Fruit fly (Drosophila melanogaster) whole organism, embryonic: ENCODE results near the gene CG34409.

ENCODE experiments used
- Ada2b ChIP-seq: fragments of 200-800 bp; sonication (Bioruptor generic); IDR thresholded peaks from 2 replicates; pipeline ENCODE4 v1.3.6; 2022; ENCODE audit warnings: missing biosample characterization, missing genetic modification characterization
- Asciz ChIP-seq: fragments of 200-800 bp; sonication (Bioruptor generic); optimal IDR thresholded peaks from 2 replicates; lab custom pipeline; 2017; ENCODE audit warnings: missing biosample characterization, mild to moderate bottlenecking, missing genetic modification characterization, missing genetic modification reagents
- CG11456 ChIP-seq: fragments of 200-800 bp; sonication (Bioruptor generic); IDR thresholded peaks from 3 replicates; pipeline ENCODE4 v1.3.6; 2022; ENCODE audit warnings: missing biosample characterization, missing genetic modification characterization
- CG12299 ChIP-seq: fragments of 200-800 bp; sonication (Bioruptor generic); optimal IDR thresholded peaks from 2 replicates; lab custom pipeline; 2018; ENCODE audit warnings: missing biosample characterization, mild to moderate bottlenecking, missing genetic modification characterization
- CG14014 ChIP-seq: fragments of 200-800 bp; sonication (Bioruptor generic); IDR thresholded peaks from 2 replicates; pipeline ENCODE4 v1.3.6; 2022; ENCODE audit warnings: missing biosample characterization, missing genetic modification characterization
- CG18599 ChIP-seq: fragments of 200-800 bp; sonication (Bioruptor generic); optimal IDR thresholded peaks from 3 replicates; lab custom pipeline; 2017; ENCODE audit warnings: missing biosample characterization, missing genetic modification characterization, mild to moderate bottlenecking, moderate library complexity, missing genetic modification reagents
- CG18619 ChIP-seq: fragments of 200-800 bp; sonication (Bioruptor generic); optimal IDR thresholded peaks from 3 replicates; lab custom pipeline; 2017; ENCODE audit warnings: missing biosample characterization, mild to moderate bottlenecking, missing genetic modification characterization
- CG2875 ChIP-seq: fragments of 200-800 bp; sonication (Bioruptor generic); optimal IDR thresholded peaks from 2 replicates; lab custom pipeline; 2017; ENCODE audit warnings: missing biosample characterization, mild to moderate bottlenecking, missing genetic modification characterization, missing genetic modification reagents
- CG32532 ChIP-seq: fragments of 200-800 bp; sonication (Bioruptor generic); IDR thresholded peaks from 2 replicates; pipeline ENCODE4 v1.3.6; 2022; ENCODE audit warnings: missing biosample characterization, missing genetic modification characterization
- CG3281 ChIP-seq: fragments of 200-800 bp; sonication (Bioruptor generic); optimal IDR thresholded peaks from 3 replicates; lab custom pipeline; 2017; ENCODE audit warnings: missing biosample characterization, mild to moderate bottlenecking, missing genetic modification characterization
- CG3407 ChIP-seq: fragments of 200-800 bp; sonication (Bioruptor generic); optimal IDR thresholded peaks from 2 replicates; lab custom pipeline; 2018; ENCODE audit warnings: missing biosample characterization, mild to moderate bottlenecking, missing genetic modification characterization
- CG43689 ChIP-seq: fragments of 200-800 bp; sonication (Bioruptor generic); IDR thresholded peaks from 2 replicates; pipeline ENCODE4 v1.3.6; 2022; ENCODE audit warnings: missing biosample characterization, missing genetic modification characterization
- CG6272 ChIP-seq: fragments of 200-800 bp; sonication (Bioruptor generic); IDR thresholded peaks from 2 replicates; pipeline ENCODE4 v1.3.6; 2022; ENCODE audit warnings: missing biosample characterization, missing genetic modification characterization
- CG8089 ChIP-seq: fragments of 200-800 bp; sonication (Bioruptor generic); optimal IDR thresholded peaks from 3 replicates; lab custom pipeline; 2016; ENCODE audit warnings: missing biosample characterization, missing genetic modification characterization
- CG9876 ChIP-seq: fragments of 200-800 bp; sonication (Bioruptor generic); optimal IDR thresholded peaks from 2 replicates; lab custom pipeline; 2016; ENCODE audit warnings: missing biosample characterization, missing genetic modification characterization
- CHES-1-like ChIP-seq: fragments of 200-800 bp; sonication (Bioruptor generic); optimal IDR thresholded peaks from 2 replicates; lab custom pipeline; 2016; ENCODE audit warnings: missing biosample characterization, missing genetic modification characterization
- Dad ChIP-seq: fragments of 200-800 bp; sonication (Bioruptor generic); optimal IDR thresholded peaks from 3 replicates; lab custom pipeline; 2016; ENCODE audit warnings: missing biosample characterization, missing genetic modification characterization
- Dfd ChIP-seq, 2 experiments: fragments of >200 bp; optimal IDR thresholded peaks; 2 replicates each; lab custom pipeline; 2017; ENCODE audit warnings: missing biosample characterization in 2 of 2, missing genetic modification characterization in 2 of 2
- Fer3 ChIP-seq: fragments of 200-800 bp; sonication (Bioruptor generic); optimal IDR thresholded peaks from 2 replicates; lab custom pipeline; 2018; ENCODE audit warnings: missing biosample characterization, mild to moderate bottlenecking, missing genetic modification characterization, moderate library complexity
- H2.0 ChIP-seq: fragments of 200-800 bp; sonication (Bioruptor generic); IDR thresholded peaks from 2 replicates; pipeline ENCODE4 v1.3.6; 2022; ENCODE audit warnings: missing biosample characterization, missing genetic modification characterization
- HLH3B ChIP-seq: fragments of 200-800 bp; sonication (Bioruptor generic); IDR thresholded peaks from 2 replicates; pipeline ENCODE4 v1.3.6; 2022; ENCODE audit warnings: missing biosample characterization, missing genetic modification characterization
- Hey ChIP-seq: fragments of 200-800 bp; sonication (Bioruptor generic); optimal IDR thresholded peaks from 3 replicates; lab custom pipeline; 2018; ENCODE audit warnings: missing biosample characterization, mild to moderate bottlenecking, missing genetic modification characterization
- Hmr ChIP-seq: fragments of 200-800 bp; sonication (Bioruptor generic); optimal IDR thresholded peaks from 3 replicates; lab custom pipeline; 2017; ENCODE audit warnings: mild to moderate bottlenecking, missing biosample characterization, missing genetic modification reagents, missing genetic modification characterization
- Myb ChIP-seq: fragments of 200-800 bp; sonication (Bioruptor generic); optimal IDR thresholded peaks from 2 replicates; lab custom pipeline; 2016; ENCODE audit warnings: missing biosample characterization, missing genetic modification characterization
- Oli ChIP-seq: fragments of 200-800 bp; sonication (Bioruptor generic); optimal IDR thresholded peaks from 2 replicates; lab custom pipeline; 2018; ENCODE audit warnings: missing biosample characterization, mild to moderate bottlenecking, missing genetic modification characterization, moderate library complexity
- Ssrp ChIP-seq: fragments of 200-800 bp; sonication (Bioruptor generic); optimal IDR thresholded peaks from 2 replicates; lab custom pipeline; 2018; ENCODE audit warnings: missing biosample characterization, mild to moderate bottlenecking, missing genetic modification characterization, moderate library complexity
- Xbp1 ChIP-seq: fragments of 200-800 bp; sonication (Bioruptor generic); optimal IDR thresholded peaks from 3 replicates; lab custom pipeline; 2016; ENCODE audit warnings: missing biosample characterization, mild to moderate bottlenecking, missing genetic modification characterization
- Xrp1 ChIP-seq: fragments of 200-800 bp; sonication (Bioruptor generic); IDR thresholded peaks from 2 replicates; pipeline ENCODE4 v1.3.6; 2022; ENCODE audit warnings: missing biosample characterization, missing genetic modification characterization
- ac ChIP-seq: fragments of 200-800 bp; sonication (Bioruptor generic); optimal IDR thresholded peaks from 3 replicates; lab custom pipeline; 2017; ENCODE audit warnings: missing biosample characterization, mild to moderate bottlenecking, missing genetic modification characterization
- caup ChIP-seq: fragments of 200-800 bp; sonication (Bioruptor generic); optimal IDR thresholded peaks from 3 replicates; lab custom pipeline; 2017; ENCODE audit warnings: missing biosample characterization, mild to moderate bottlenecking, missing genetic modification characterization, moderate library complexity; ENCODE audit not compliant: severe bottlenecking
- disco-r ChIP-seq: fragments of 200-800 bp; sonication (Bioruptor generic); optimal IDR thresholded peaks from 2 replicates; lab custom pipeline; 2016; ENCODE audit warnings: missing biosample characterization, missing genetic modification characterization
- en ChIP-seq: fragments of 200-800 bp; sonication (Bioruptor generic); optimal IDR thresholded peaks from 2 replicates; lab custom pipeline; 2016; ENCODE audit warnings: missing biosample characterization, missing genetic modification characterization
- fd64A ChIP-seq: fragments of 200-800 bp; sonication (Bioruptor generic); optimal IDR thresholded peaks from 3 replicates; lab custom pipeline; 2018; ENCODE audit warnings: missing biosample characterization, mild to moderate bottlenecking, missing genetic modification characterization
- gem ChIP-seq: fragments of 200-800 bp; sonication (Bioruptor generic); optimal IDR thresholded peaks from 2 replicates; lab custom pipeline; 2019; ENCODE audit warnings: missing biosample characterization, mild to moderate bottlenecking, missing genetic modification characterization, moderate library complexity
- gsb ChIP-seq: fragments of 200-800 bp; sonication (Bioruptor generic); IDR thresholded peaks from 2 replicates; pipeline ENCODE4 v1.3.6; 2022; ENCODE audit warnings: missing biosample characterization, missing genetic modification characterization
- gsb-n ChIP-seq: fragments of 200-800 bp; sonication (Bioruptor generic); optimal IDR thresholded peaks from 3 replicates; lab custom pipeline; 2018; ENCODE audit warnings: missing biosample characterization, mild to moderate bottlenecking, missing genetic modification characterization
- hth ChIP-seq: fragments of >200 bp; optimal IDR thresholded peaks from 2 replicates; lab custom pipeline; 2017; ENCODE audit warnings: inconsistent platforms
- lbe ChIP-seq: fragments of 200-800 bp; sonication (Bioruptor generic); optimal IDR thresholded peaks from 2 replicates; lab custom pipeline; 2016; ENCODE audit warnings: missing biosample characterization, mild to moderate bottlenecking, missing genetic modification characterization
- lov ChIP-seq, 2 experiments: fragments of 200-800 bp in 1 of 2; fragments of >200 bp in 1 of 2; sonication (Bioruptor generic) in 1 of 2; IDR thresholded peaks in 1 of 2; optimal IDR thresholded peaks in 1 of 2; 2 replicates in 1 of 2; 3 replicates in 1 of 2; pipeline versions ENCODE4 v1.3.6 to Lab custom; 2017 to 2022; ENCODE audit warnings: missing biosample characterization in 1 of 2, missing genetic modification characterization in 1 of 2
- maf-S ChIP-seq: fragments of 200-800 bp; sonication (Bioruptor generic); optimal IDR thresholded peaks from 2 replicates; lab custom pipeline; 2016; ENCODE audit warnings: missing biosample characterization, missing genetic modification characterization
- nmo ChIP-seq: fragments of 200-800 bp; sonication (Bioruptor generic); optimal IDR thresholded peaks from 2 replicates; lab custom pipeline; 2018; ENCODE audit warnings: missing biosample characterization, mild to moderate bottlenecking, missing genetic modification characterization, moderate library complexity
- pfk ChIP-seq: fragments of 200-800 bp; sonication (Bioruptor generic); optimal IDR thresholded peaks from 2 replicates; lab custom pipeline; 2018; ENCODE audit warnings: missing biosample characterization, mild to moderate bottlenecking, missing genetic modification characterization, moderate library complexity
- pho ChIP-seq: fragments of 200-800 bp; sonication (Bioruptor generic); optimal IDR thresholded peaks from 2 replicates; lab custom pipeline; 2016; ENCODE audit warnings: missing biosample characterization, missing genetic modification characterization
- repo ChIP-seq: fragments of 200-800 bp; sonication (Bioruptor generic); optimal IDR thresholded peaks from 2 replicates; lab custom pipeline; 2016; ENCODE audit warnings: missing biosample characterization, missing genetic modification characterization
- row ChIP-seq: fragments of 200-800 bp; sonication (Bioruptor generic); IDR thresholded peaks from 3 replicates; pipeline ENCODE4 v1.3.6; 2022; ENCODE audit warnings: missing biosample characterization, missing genetic modification characterization
- run ChIP-seq: fragments of 200-800 bp; sonication (Bioruptor generic); optimal IDR thresholded peaks from 3 replicates; lab custom pipeline; 2018; ENCODE audit warnings: missing biosample characterization, mild to moderate bottlenecking, missing genetic modification characterization
- trh ChIP-seq: fragments of 200-800 bp; sonication (Bioruptor generic); optimal IDR thresholded peaks from 2 replicates; lab custom pipeline; 2016; ENCODE audit warnings: missing biosample characterization, missing genetic modification characterization
- unpg ChIP-seq: fragments of 200-800 bp; sonication (Bioruptor generic); optimal IDR thresholded peaks from 3 replicates; lab custom pipeline; 2018; ENCODE audit warnings: missing biosample characterization, mild to moderate bottlenecking, missing genetic modification characterization, moderate library complexity
- usp ChIP-seq: fragments of >200 bp; optimal IDR thresholded peaks from 2 replicates; lab custom pipeline; 2017; ENCODE audit warnings: missing biosample characterization, missing genetic modification characterization
- wdn ChIP-seq: fragments of 200-800 bp; sonication (Bioruptor generic); IDR thresholded peaks from 2 replicates; pipeline ENCODE4 v1.3.6; 2022; ENCODE audit warnings: missing biosample characterization, missing genetic modification characterization
- z ChIP-seq: fragments of 200-800 bp; sonication (Bioruptor generic); IDR thresholded peaks from 3 replicates; pipeline ENCODE4 v1.3.6; 2022; ENCODE audit warnings: missing biosample characterization, missing genetic modification characterization
- zfh1 ChIP-seq: fragments of 200-800 bp; sonication (Bioruptor generic); IDR thresholded peaks from 3 replicates; pipeline ENCODE4 v1.3.6; 2022; ENCODE audit warnings: missing biosample characterization, missing genetic modification characterization

Gene CG34409

DNA sequence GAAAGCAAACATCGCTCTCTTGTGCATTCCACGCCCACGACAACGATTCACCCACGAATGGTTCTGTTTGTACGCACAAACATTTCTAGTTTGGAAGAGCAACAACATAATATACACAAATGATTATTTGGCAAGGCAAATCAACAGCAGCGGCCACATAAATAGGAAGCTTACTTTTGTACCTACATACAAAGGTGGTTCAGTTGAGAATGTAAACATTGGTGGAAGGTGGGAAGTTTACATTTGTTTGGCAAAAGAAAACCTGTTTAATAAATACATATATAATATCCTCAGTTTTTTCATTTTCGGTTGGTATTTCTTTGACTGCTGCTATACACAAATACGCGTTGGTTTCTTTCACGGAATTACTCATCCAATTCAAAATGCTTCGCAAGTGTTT is 43.6 kb downstream of the CG34409 start (continued):
- TF ChIP-seq z (GFP tag; lab: Robert Waterston, UW) (no peak), CG9876 (GFP tag; lab: Kevin White, UChicago) (peak; percentile 38), zfh1 (GFP tag; lab: Robert Waterston, UW) (no peak), Hey (tag; lab: Kevin White, UChicago) (peak; percentile 34), CG12299 (tag; lab: Kevin White, UChicago) (peak; percentile 86), ac (GFP tag; lab: Kevin White, UChicago) (peak; percentile 82), CG18619 (GFP tag; lab: Kevin White, UChicago) (peak; percentile 89), nmo (GFP tag; lab: Kevin White, UChicago) (peak; percentile 90), lov (optimal IDR thresholded peaks at IDR 0.05; lab: Kevin White, UChicago) (no peak), lov (GFP tag; IDR thresholded peaks at IDR 0.05; lab: Robert Waterston, UW) (no peak), CG6272 (peak; percentile 82), Ada2b (GFP tag; lab: Robert Waterston, UW) (no peak), gsb-n (peak; percentile 79), repo (GFP tag; lab: Kevin White, UChicago) (peak; percentile 55), Dfd (GFP tag; optimal IDR thresholded peaks at IDR 0.05; lab: Kevin White, UChicago) (no peak), gsb (GFP tag; lab: Robert Waterston, UW) (no peak), Ssrp (tag; lab: Kevin White, UChicago) (peak; percentile 86), pfk (no peak), H2.0 (GFP tag; lab: Robert Waterston, UW) (no peak), Dad (GFP tag; lab: Kevin White, UChicago) (peak; percentile 71), CG14014 (GFP tag; lab: Robert Waterston, UW) (no peak), CG8089 (GFP tag; lab: Kevin White, UChicago) (peak; percentile 80), Asciz (GFP tag; lab: Kevin White, UChicago) (peak; percentile 89), en (GFP tag; lab: Kevin White, UChicago) (peak; percentile 70), CG32532 (GFP tag; lab: Robert Waterston, UW) (no peak), caup (peak; percentile 87), disco-r (GFP tag; lab: Kevin White, UChicago) (peak; percentile 65), wdn (GFP tag; lab: Robert Waterston, UW) (no peak), CG18599 (peak; percentile 92), CG2875 (peak; percentile 86), fd64A (GFP tag; lab: Kevin White, UChicago) (peak; percentile 82), CG43689 (GFP tag; lab: Robert Waterston, UW) (no peak), maf-S (peak; percentile 78), CG3281 (GFP tag; lab: Kevin White, UChicago) (peak; percentile 90), hth (lab: Kevin White, UChicago) (no peak), trh (GFP tag; lab: Kevin White, UChicago) (peak; percentile 45), Oli (tag; lab: Kevin White, UChicago) (peak; percentile 93), Fer3 (peak; percentile 92), run (tag; lab: Kevin White, UChicago) (peak; percentile 87), HLH3B (no peak), CG3407 (peak; percentile 82), Xbp1 (GFP tag; lab: Kevin White, UChicago) (peak; percentile 89), Hmr (GFP tag; lab: Kevin White, UChicago) (peak; percentile 93), lbe (peak; percentile 58), CG11456 (GFP tag; lab: Robert Waterston, UW) (no peak), Xrp1 (no peak), usp (GFP tag; lab: Kevin White, UChicago) (no peak), gem (peak; percentile 94), unpg (peak; percentile 95), pho (GFP tag; lab: Kevin White, UChicago) (peak; percentile 77), CHES-1-like (peak; percentile 79), Myb (GFP tag; lab: Kevin White, UChicago) (peak; percentile 62), row (GFP tag; lab: Robert Waterston, UW) (no peak)
